Worm (Caenorhabditis elegans): ENCODE results near the gene str-106.

- TF ChIP-seq dao-5 (tag; optimal IDR thresholded peaks at IDR 0.05) (no peak), him-1 (tag; optimal IDR thresholded peaks at IDR 0.05) (no peak)
Observed at ce11 chrV:16220020-16220419, 39.6 kb downstream of the str-106 start.

Measured in whole organism, L4/young adult.